Fruit fly (Drosophila melanogaster): ENCODE data around the gene Mayo.

The Mayo gene

DNA sequence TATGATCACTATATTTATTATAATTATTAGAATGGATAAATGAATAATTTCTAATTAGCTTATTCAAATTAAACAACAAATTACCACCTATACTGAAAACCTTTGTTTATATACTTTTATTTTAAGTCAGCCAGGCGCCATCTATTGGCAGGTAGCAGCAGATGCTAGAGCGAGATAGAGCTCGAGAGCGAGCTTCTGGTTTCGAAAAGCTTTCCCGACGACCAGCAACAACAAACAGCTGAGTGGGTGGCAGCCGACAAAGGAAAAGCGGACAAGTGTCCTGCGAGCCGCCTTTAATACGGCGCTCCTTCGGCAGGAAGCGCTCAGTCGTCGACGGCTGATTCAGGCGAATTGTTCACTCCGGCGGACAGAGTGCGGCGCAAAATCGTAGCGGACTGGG, 25.1 kb upstream of the Mayo start, which contains the start of gene Gycbeta100B (continued):
- peak; percentile 35 for TF ChIP-seq CG7368 (GFP tag; optimal IDR thresholded peaks at IDR 0.05)
- TF ChIP-seq CG6163 (GFP tag; IDR thresholded peaks at IDR 0.05): peak; percentile 63; the same call in 1 of the 3 replicates
- peak; percentile 28 for TF ChIP-seq CG32006 (GFP tag; optimal IDR thresholded peaks at IDR 0.05)
- TF ChIP-seq CG10669 (GFP tag; optimal IDR thresholded peaks at IDR 0.05): peak; percentile 20
- peak; percentile 14 for TF ChIP-seq acj6 (GFP tag; optimal IDR thresholded peaks at IDR 0.05)
- TF ChIP-seq CG9139 (GFP tag; optimal IDR thresholded peaks at IDR 0.05): peak; percentile 15
- TF ChIP-seq CG34406 (GFP tag; optimal IDR thresholded peaks at IDR 0.05): peak; percentile 5

DNA sequence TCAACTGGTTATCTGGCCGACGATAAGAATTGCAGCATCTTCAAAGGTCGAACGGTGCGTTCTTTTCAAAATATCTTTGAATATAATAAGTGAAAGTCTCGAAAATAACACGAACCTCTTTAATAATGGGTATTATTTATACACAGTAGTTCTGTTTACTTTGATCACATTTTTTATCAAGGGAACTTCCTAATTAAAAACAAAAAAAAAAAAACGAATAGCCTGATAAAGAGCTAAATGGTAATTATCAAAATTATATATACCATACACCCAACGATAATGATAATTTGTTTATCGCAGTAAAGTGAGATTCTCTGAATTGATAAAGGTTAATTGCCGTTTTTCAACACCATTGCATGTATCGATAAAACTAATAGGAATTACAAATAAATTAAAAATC, 21.6 kb upstream of the Mayo start, which contains the start of gene Ktch:
TSS of gene Ktch (minus strand) at position 101 of the 400 bp plus-strand sequence.
- TF ChIP-seq pdm3 (GFP tag; optimal IDR thresholded peaks at IDR 0.05): no peak
- no peak for TF ChIP-seq achi (GFP tag; optimal IDR thresholded peaks at IDR 0.05)
- no peak for TF ChIP-seq CG4318 (GFP tag; optimal IDR thresholded peaks at IDR 0.05)
- no peak for TF ChIP-seq spab (GFP tag; optimal IDR thresholded peaks at IDR 0.05)
- no peak for TF ChIP-seq Lpt (GFP tag; optimal IDR thresholded peaks at IDR 0.05)
- TF ChIP-seq Blimp-1 (GFP tag; optimal IDR thresholded peaks at IDR 0.05): no peak
- TF ChIP-seq Hr39 (GFP tag; optimal IDR thresholded peaks at IDR 0.05): no peak
- TF ChIP-seq dsx (GFP tag; optimal IDR thresholded peaks at IDR 0.05; ENCODE audit: poor library complexity, severe bottlenecking): no peak
- TF ChIP-seq CG31627 (GFP tag; optimal IDR thresholded peaks at IDR 0.05): no peak
- TF ChIP-seq esn (GFP tag; optimal IDR thresholded peaks at IDR 0.05): no peak
- TF ChIP-seq Ets21C (GFP tag; optimal IDR thresholded peaks at IDR 0.05): no peak
- TF ChIP-seq CG6854 (GFP tag; optimal IDR thresholded peaks at IDR 0.05): no peak
- TF ChIP-seq CG6163 (GFP tag; IDR thresholded peaks at IDR 0.05): no peak
- TF ChIP-seq CG10631 (GFP tag; optimal IDR thresholded peaks at IDR 0.05): no peak
- no peak for TF ChIP-seq CG6276 (GFP tag; optimal IDR thresholded peaks at IDR 0.05)
- no peak for TF ChIP-seq CG6792 (GFP tag; optimal IDR thresholded peaks at IDR 0.05)

DNA sequence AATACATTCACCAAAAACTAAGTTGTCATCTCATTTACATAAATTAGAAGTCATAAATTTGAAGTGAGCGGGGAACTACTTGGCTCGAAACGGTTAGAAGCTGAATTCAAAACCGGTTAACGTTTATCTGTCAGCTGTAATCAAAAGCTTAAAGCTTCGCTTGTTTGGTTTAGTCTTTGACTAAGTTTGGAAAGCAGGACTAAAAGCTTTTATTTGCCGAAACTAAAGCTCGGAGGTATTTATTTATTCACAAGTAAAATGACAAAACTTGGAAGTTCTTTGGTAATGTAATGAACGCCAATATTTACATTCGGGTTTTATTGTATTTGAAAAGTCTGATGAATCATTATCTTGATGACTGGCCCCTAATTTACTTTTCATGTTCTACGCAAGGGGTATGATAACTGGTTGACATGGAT, 18.4 kb upstream of the Mayo start:
- TF ChIP-seq CG11762 (GFP tag; optimal IDR thresholded peaks at IDR 0.05; ENCODE audit: insufficient read depth): no peak
- peak; percentile 60 for TF ChIP-seq fkh (GFP tag; optimal IDR thresholded peaks at IDR 0.05)
- no peak for TF ChIP-seq esn (GFP tag; optimal IDR thresholded peaks at IDR 0.05)
- TF ChIP-seq fd85E (GFP tag; optimal IDR thresholded peaks at IDR 0.05): no peak
- no peak for TF ChIP-seq OdsH (GFP tag; optimal IDR thresholded peaks at IDR 0.05)
- no peak for TF ChIP-seq CG9139 (GFP tag; optimal IDR thresholded peaks at IDR 0.05)
- no peak for TF ChIP-seq CG10631 (GFP tag; optimal IDR thresholded peaks at IDR 0.05)
- TF ChIP-seq CG4318 (GFP tag; optimal IDR thresholded peaks at IDR 0.05): no peak

DNA sequence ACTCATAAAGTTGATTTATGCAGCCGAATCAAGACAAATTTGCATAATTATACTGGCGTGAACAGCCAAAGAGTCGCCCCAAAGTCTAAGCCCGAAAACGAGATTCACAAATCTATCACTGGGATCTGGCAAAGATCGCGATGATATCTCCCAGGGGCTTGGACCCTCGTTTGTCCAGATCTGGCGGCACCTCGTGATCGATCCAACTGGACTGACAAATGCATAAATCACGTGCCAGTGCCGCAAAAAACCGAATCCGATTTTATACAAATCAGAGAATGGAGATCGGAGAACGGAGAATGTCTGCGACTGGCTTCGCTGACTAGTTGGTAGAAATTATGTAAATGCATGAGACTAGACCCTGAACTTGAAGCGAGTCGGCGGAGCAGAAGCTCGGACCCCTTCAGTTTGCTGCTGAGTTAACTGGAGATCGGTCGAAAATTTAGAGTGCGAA, 16.8 kb upstream of the Mayo start, which contains the start of gene CG15554:
TSS of gene CG15554 (plus strand) at position 404 of the 454 bp plus-strand sequence.
- TF ChIP-seq Blimp-1 (GFP tag; optimal IDR thresholded peaks at IDR 0.05) (no peak), Ets21C (GFP tag; optimal IDR thresholded peaks at IDR 0.05) (no peak)

DNA sequence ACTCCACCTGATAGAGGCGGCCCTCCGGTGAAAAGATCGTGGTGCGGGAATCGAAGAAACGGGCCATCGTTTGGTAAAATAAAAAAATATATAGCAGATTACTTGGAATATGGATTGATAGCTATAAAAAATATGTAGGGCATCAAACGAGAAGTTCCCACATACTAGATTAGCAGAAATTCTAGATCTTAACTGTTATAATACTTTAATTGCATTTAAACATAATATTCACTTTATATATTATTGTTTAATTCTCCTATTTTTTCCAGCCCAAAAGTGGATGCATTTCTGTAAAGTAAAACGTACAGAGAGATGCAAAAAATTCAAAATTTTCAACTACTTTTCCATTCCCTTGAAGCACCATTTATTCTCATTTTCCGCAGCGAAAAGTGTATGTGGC, 14.3 kb upstream of the Mayo start, which contains the start of gene Prosalpha3T:
TSS of gene Prosalpha3T (minus strand) at position 101 of the 400 bp plus-strand sequence.
- no peak for TF ChIP-seq fd85E (GFP tag; optimal IDR thresholded peaks at IDR 0.05)
- TF ChIP-seq pdm3 (GFP tag; optimal IDR thresholded peaks at IDR 0.05): no peak
- TF ChIP-seq eg (GFP tag; IDR thresholded peaks at IDR 0.05): no peak
- TF ChIP-seq Hr38 (GFP tag; optimal IDR thresholded peaks at IDR 0.05): no peak
- no peak for TF ChIP-seq cyc (GFP tag; optimal IDR thresholded peaks at IDR 0.05)
- no peak for TF ChIP-seq Hr39 (GFP tag; optimal IDR thresholded peaks at IDR 0.05)
- TF ChIP-seq CG4318 (GFP tag; optimal IDR thresholded peaks at IDR 0.05): no peak
- no peak for TF ChIP-seq CG6276 (GFP tag; optimal IDR thresholded peaks at IDR 0.05)
- no peak for TF ChIP-seq CG10631 (GFP tag; optimal IDR thresholded peaks at IDR 0.05)
- no peak for TF ChIP-seq OdsH (GFP tag; optimal IDR thresholded peaks at IDR 0.05)
- no peak for TF ChIP-seq CG32006 (GFP tag; optimal IDR thresholded peaks at IDR 0.05)
- no peak for TF ChIP-seq Eip78C (GFP tag)
- no peak for TF ChIP-seq fd59A (GFP tag; optimal IDR thresholded peaks at IDR 0.05)
- TF ChIP-seq Eip93F (GFP tag; optimal IDR thresholded peaks at IDR 0.05): no peak

All from whole organism, prepupa.